Fruit fly (Drosophila melanogaster): ENCODE results near the gene HSPBAP1.

DNA sequence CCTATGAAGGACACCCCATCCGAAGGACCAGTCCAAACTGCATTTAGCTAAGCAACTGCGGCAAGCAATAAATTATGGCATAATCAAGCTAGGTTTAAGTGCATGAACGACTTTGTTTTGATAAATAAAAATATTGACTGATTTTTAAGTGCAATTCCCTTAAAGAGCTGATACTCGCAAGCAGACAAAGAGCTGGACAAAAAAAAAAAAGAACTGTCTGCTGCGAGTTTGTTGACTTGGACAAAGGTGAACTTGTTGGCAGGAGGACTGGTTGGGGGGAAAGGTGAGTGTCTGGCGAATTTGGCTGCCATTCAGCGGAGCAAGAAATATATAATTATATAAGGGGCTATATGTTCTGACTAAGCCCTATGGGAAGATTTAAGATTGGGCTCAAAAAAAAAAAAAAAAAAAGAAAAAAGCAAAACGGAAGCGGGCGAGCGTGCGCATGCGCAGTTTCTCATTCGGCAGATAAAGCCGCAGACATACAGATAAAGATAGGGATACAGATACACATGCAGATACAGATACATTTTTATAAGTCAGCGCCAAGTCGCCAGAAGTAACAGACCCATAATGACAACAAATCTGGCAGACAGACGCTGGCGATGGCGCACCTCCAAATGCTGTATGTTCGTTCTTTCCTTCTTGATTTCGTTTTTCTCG, 2.3 kb upstream of the HSPBAP1 start:
- TF ChIP-seq OdsH (GFP tag; optimal IDR thresholded peaks at IDR 0.05) (no peak), Dif (GFP tag; optimal IDR thresholded peaks at IDR 0.05; ENCODE audit: partially characterized antibody) (no peak), Vsx2 (GFP tag; optimal IDR thresholded peaks at IDR 0.05; ENCODE audit: partially characterized antibody) (no peak), GATAd (GFP tag; optimal IDR thresholded peaks at IDR 0.05) (no peak), Dfd (GFP tag; optimal IDR thresholded peaks at IDR 0.05) (no peak), Mio (GFP tag; optimal IDR thresholded peaks at IDR 0.05) (no peak), CG9705 (GFP tag; optimal IDR thresholded peaks at IDR 0.05) (no peak), Hr83 (GFP tag; optimal IDR thresholded peaks at IDR 0.05; ENCODE audit: poor library complexity, severe bottlenecking) (no peak), Myc (optimal IDR thresholded peaks at IDR 0.05) (no peak), psq (GFP tag; optimal IDR thresholded peaks at IDR 0.05) (peak; percentile 60), jim (GFP tag; optimal IDR thresholded peaks at IDR 0.05) (no peak), dmrt93B (GFP tag; optimal IDR thresholded peaks at IDR 0.05) (no peak)
